Worm (Caenorhabditis elegans): Measurements from ENCODE around the gene vars-1.

ce11 chrV:8007460-8008292 is 23.5 kb upstream of the vars-1 start, which contains the start of gene Y97E10AR.3:
- TF ChIP-seq ztf-11 (tag; optimal IDR thresholded peaks at IDR 0.05) = no peak
- TF ChIP-seq elt-1 (tag; optimal IDR thresholded peaks at IDR 0.05) = no peak
- TF ChIP-seq nhr-21 (tag; optimal IDR thresholded peaks at IDR 0.05) = no peak
- TF ChIP-seq unc-62 (GFP tag; optimal IDR thresholded peaks at IDR 0.05) = no peak
- TF ChIP-seq C34F6.9 (tag; optimal IDR thresholded peaks at IDR 0.05) = peak; percentile 53
- no peak for TF ChIP-seq fos-1 (tag; optimal IDR thresholded peaks at IDR 0.05)
- no peak for TF ChIP-seq nhr-25 (tag; optimal IDR thresholded peaks at IDR 0.05)
- no peak for TF ChIP-seq nhr-23 (tag; optimal IDR thresholded peaks at IDR 0.05)
- no peak for TF ChIP-seq zag-1 (tag; optimal IDR thresholded peaks at IDR 0.05)
- no peak for TF ChIP-seq mdl-1 (tag; optimal IDR thresholded peaks at IDR 0.05)

Data from whole organism, L2 larva.